Worm (Caenorhabditis elegans) whole organism, L4 larva: ENCODE measurements around the gene spdl-1.
A peak's percentile ranks its signal among the peaks of the same experiment; 100 is the strongest.

Experiments
- D1046.2 ChIP-seq: fragments of 200-800 bp; sonication (Bioruptor generic); IDR thresholded peaks from 2 replicates; pipeline ENCODE4 v1.3.6; 2022; ENCODE audit warnings: missing genetic modification characterization, missing compliant biosample characterization
- F26F4.8 ChIP-seq: fragments of 200-800 bp; sonication (Bioruptor generic); conservative IDR thresholded peaks from 2 replicates; pipeline ENCODE4 v1.3.6; 2022; ENCODE audit warnings: missing genetic modification characterization, missing compliant biosample characterization
- F37D6.2 ChIP-seq: sonication (generic microtip); optimal IDR thresholded peaks from 2 replicates; lab custom pipeline; 2016; ENCODE audit warnings: mild to moderate bottlenecking, missing genetic modification characterization, missing compliant biosample characterization
- F44E2.7 ChIP-seq: fragments of 200-800 bp; sonication (Bioruptor generic); IDR thresholded peaks from 2 replicates; pipeline ENCODE4 v2.1.2; 2022; ENCODE audit warnings: missing genetic modification characterization, missing compliant biosample characterization
- Y105C5A.15 ChIP-seq: fragments of 200-800 bp; sonication (Bioruptor generic); IDR thresholded peaks from 2 replicates; pipeline ENCODE4 v1.3.6; 2022; ENCODE audit warnings: missing genetic modification characterization, missing compliant biosample characterization
- Y48G9A.11 ChIP-seq: fragments of 200-800 bp; sonication (Bioruptor generic); IDR thresholded peaks from 2 replicates; pipeline ENCODE4 v1.3.6; 2022; ENCODE audit warnings: missing genetic modification reagents, missing genetic modification characterization, missing compliant biosample characterization
- Y75B8A.6 ChIP-seq: fragments of 200-800 bp; sonication (Bioruptor generic); IDR thresholded peaks from 2 replicates; pipeline ENCODE4 v1.3.6; 2022; ENCODE audit warnings: missing genetic modification reagents, missing genetic modification characterization, missing compliant biosample characterization
- aha-1 ChIP-seq: fragments of 150-350 bp; peaks from one replicate; lab custom pipeline; 2014; ENCODE audit warnings: missing biosample characterization, missing genetic modification characterization
- ama-1 ChIP-seq: fragments of 150-350 bp; optimal IDR thresholded peaks from 2 replicates; lab custom pipeline; 2014; ENCODE audit warnings: inconsistent platforms, mixed read lengths
- arid-1 ChIP-seq: fragments of 200-800 bp; sonication (Bioruptor generic); conservative IDR thresholded peaks from 2 replicates; pipeline ENCODE4 v1.3.6; 2022; ENCODE audit warnings: missing genetic modification reagents, missing genetic modification characterization, missing compliant biosample characterization
- ceh-20 ChIP-seq: fragments of 200-800 bp; sonication (Bioruptor generic); IDR thresholded peaks from 2 replicates; pipeline ENCODE4 v1.3.6; 2022; ENCODE audit warnings: missing genetic modification reagents, missing genetic modification characterization, missing compliant biosample characterization
- ceh-44 ChIP-seq: fragments of 200-800 bp; sonication (Bioruptor generic); IDR thresholded peaks from 2 replicates; pipeline ENCODE4 v1.3.6; 2022; ENCODE audit warnings: missing genetic modification reagents, missing genetic modification characterization, missing compliant biosample characterization
- ceh-62 ChIP-seq: sonication (generic microtip); optimal IDR thresholded peaks from 2 replicates; lab custom pipeline; 2017; ENCODE audit warnings: missing biosample characterization, missing genetic modification characterization
- cey-2 ChIP-seq: sonication (generic microtip); optimal IDR thresholded peaks from 3 replicates; lab custom pipeline; 2017; ENCODE audit warnings: missing genetic modification characterization, mild to moderate bottlenecking, missing compliant biosample characterization, antibody characterized with exemption, borderline replicate concordance; ENCODE audit not compliant: insufficient read depth
- daf-12 ChIP-seq: fragments of 150-350 bp; optimal IDR thresholded peaks from 2 replicates; lab custom pipeline; 2014; ENCODE audit warnings: missing biosample characterization, missing genetic modification reagents, missing genetic modification characterization
- daf-19 ChIP-seq: fragments of 200-800 bp; sonication (Bioruptor generic); conservative IDR thresholded peaks from 2 replicates; pipeline ENCODE4 v1.3.6; 2022; ENCODE audit warnings: missing genetic modification characterization, missing compliant biosample characterization
- dmd-6 ChIP-seq: fragments of 200-800 bp; sonication (Bioruptor generic); IDR thresholded peaks from 2 replicates; pipeline ENCODE4 v1.3.6; 2022; ENCODE audit warnings: missing genetic modification reagents, missing genetic modification characterization, missing compliant biosample characterization
- dmd-9 ChIP-seq: fragments of 200-800 bp; sonication (Bioruptor generic); IDR thresholded peaks from 2 replicates; pipeline ENCODE4 v1.3.6; 2022; ENCODE audit warnings: missing genetic modification reagents, missing genetic modification characterization, missing compliant biosample characterization
- dpl-1 ChIP-seq: fragments of 150-350 bp; optimal IDR thresholded peaks from 2 replicates; lab custom pipeline; 2014; ENCODE audit warnings: missing biosample characterization, missing genetic modification reagents, missing genetic modification characterization
- duxl-1 ChIP-seq: sonication (generic microtip); optimal IDR thresholded peaks from 2 replicates; lab custom pipeline; 2016; ENCODE audit warnings: mild to moderate bottlenecking, missing genetic modification characterization, moderate library complexity, missing compliant biosample characterization; ENCODE audit not compliant: poor library complexity
- dve-1 ChIP-seq: sonication (generic microtip); optimal IDR thresholded peaks from 2 replicates; lab custom pipeline; 2017; ENCODE audit warnings: antibody characterized with exemption, mild to moderate bottlenecking, missing genetic modification characterization, missing compliant biosample characterization; ENCODE audit not compliant: insufficient read depth
- egl-43 ChIP-seq: fragments of 200-800 bp; sonication (Bioruptor generic); IDR thresholded peaks from 2 replicates; pipeline ENCODE4 v1.3.6; 2022; ENCODE audit warnings: missing genetic modification reagents, missing genetic modification characterization, missing compliant biosample characterization
- hif-1 ChIP-seq, 2 experiments: sonication (generic microtip); optimal IDR thresholded peaks; 2 replicates each; lab custom pipeline; 2016 to 2017; ENCODE audit warnings: missing compliant biosample characterization in 2 of 2, missing genetic modification characterization in 2 of 2, missing genetic modification reagents in 2 of 2, missing genotype in 2 of 2, mild to moderate bottlenecking in 1 of 2
- hlh-11 ChIP-seq: fragments of 200-800 bp; sonication (Bioruptor generic); optimal IDR thresholded peaks from 2 replicates; lab custom pipeline; 2018; ENCODE audit warnings: mild to moderate bottlenecking, missing genetic modification characterization, missing compliant biosample characterization
- hlh-30 ChIP-seq: sonication (generic microtip); optimal IDR thresholded peaks from 2 replicates; lab custom pipeline; 2017; ENCODE audit warnings: antibody characterized with exemption, mild to moderate bottlenecking, missing genetic modification characterization, missing compliant biosample characterization; ENCODE audit not compliant: insufficient read depth
- lin-1 ChIP-seq: fragments of 200-800 bp; sonication (Bioruptor generic); IDR thresholded peaks from 2 replicates; pipeline ENCODE4 v1.3.6; 2022; ENCODE audit warnings: missing genetic modification reagents, missing genetic modification characterization, missing compliant biosample characterization
- lir-3 ChIP-seq: sonication (generic microtip); optimal IDR thresholded peaks from 2 replicates; lab custom pipeline; 2016; ENCODE audit warnings: mild to moderate bottlenecking, missing genetic modification characterization, missing compliant biosample characterization
- madf-5 ChIP-seq, 2 experiments: fragments of 200-800 bp; sonication (Bioruptor generic); IDR thresholded peaks; 2 replicates each; pipeline ENCODE4 v1.3.6; 2022; ENCODE audit warnings: missing compliant biosample characterization in 2 of 2, missing genetic modification characterization in 2 of 2
- madf-9 ChIP-seq: fragments of 200-800 bp; sonication (Bioruptor generic); conservative IDR thresholded peaks from 2 replicates; pipeline ENCODE4 v1.3.6; 2022; ENCODE audit warnings: missing genetic modification reagents, missing genetic modification characterization, missing compliant biosample characterization
- mxl-2 ChIP-seq: fragments of 200-800 bp; sonication (Bioruptor generic); conservative IDR thresholded peaks from 2 replicates; pipeline ENCODE4 v1.3.6; 2022; ENCODE audit warnings: missing genetic modification reagents, missing genetic modification characterization, missing compliant biosample characterization
- mxl-3 ChIP-seq: fragments of 200-800 bp; sonication (Bioruptor generic); optimal IDR thresholded peaks from 2 replicates; lab custom pipeline; 2018; ENCODE audit warnings: mild to moderate bottlenecking, missing genetic modification characterization, missing compliant biosample characterization
- nhr-111 ChIP-seq: fragments of 200-800 bp; sonication (Bioruptor generic); optimal IDR thresholded peaks from 2 replicates; lab custom pipeline; 2018; ENCODE audit warnings: mild to moderate bottlenecking, missing genetic modification characterization, missing compliant biosample characterization
- nhr-28 ChIP-seq: fragments of 150-350 bp; optimal IDR thresholded peaks from 2 replicates; lab custom pipeline; 2014; ENCODE audit warnings: missing biosample characterization, missing genetic modification characterization
- nhr-41 ChIP-seq: fragments of 200-800 bp; sonication (Bioruptor generic); IDR thresholded peaks from 2 replicates; pipeline ENCODE4 v1.3.6; 2022; ENCODE audit warnings: missing genetic modification reagents, missing genetic modification characterization, missing compliant biosample characterization
- nhr-48 ChIP-seq: sonication (generic microtip); optimal IDR thresholded peaks from 2 replicates; lab custom pipeline; 2016; ENCODE audit warnings: mild to moderate bottlenecking, missing genetic modification characterization, missing compliant biosample characterization
- nhr-77 ChIP-seq: fragments of 150-350 bp; optimal IDR thresholded peaks from 2 replicates; lab custom pipeline; 2014; ENCODE audit warnings: missing biosample characterization, missing genetic modification characterization
- pqm-1 ChIP-seq: sonication (generic microtip); optimal IDR thresholded peaks from 2 replicates; lab custom pipeline; 2017; ENCODE audit warnings: missing biosample characterization, missing genetic modification characterization
- rbr-2 ChIP-seq: sonication (generic microtip); optimal IDR thresholded peaks from 2 replicates; lab custom pipeline; 2016; ENCODE audit warnings: missing genotype, missing genetic modification characterization, missing compliant biosample characterization
- saeg-2 ChIP-seq: fragments of 200-800 bp; sonication (Bioruptor generic); IDR thresholded peaks from 2 replicates; pipeline ENCODE4 v1.3.6; 2022; ENCODE audit warnings: missing genetic modification reagents, missing genetic modification characterization, missing compliant biosample characterization
- set-16 ChIP-seq: fragments of 200-800 bp; sonication (Bioruptor generic); IDR thresholded peaks from 2 replicates; pipeline ENCODE4 v1.3.6; 2022; ENCODE audit warnings: missing genetic modification reagents, missing genetic modification characterization, missing compliant biosample characterization
- tag-97 ChIP-seq: fragments of 200-800 bp; sonication (Bioruptor generic); IDR thresholded peaks from 2 replicates; pipeline ENCODE4 v1.3.6; 2022; ENCODE audit warnings: missing genetic modification characterization, missing compliant biosample characterization
- unc-130 ChIP-seq: sonication (generic microtip); optimal IDR thresholded peaks from 2 replicates; lab custom pipeline; 2016; ENCODE audit warnings: missing genetic modification reagents, missing genetic modification characterization, missing compliant biosample characterization
- unc-62 ChIP-seq, 3 experiments: fragments of 150-350 bp in 1 of 3; sonication (generic microtip); optimal IDR thresholded peaks in 2 of 3; peaks in 1 of 3; 1 replicate in 1 of 3; 2 replicates in 2 of 3; lab custom pipeline; 2014 to 2017; ENCODE audit warnings: missing biosample characterization in 3 of 3, missing genetic modification characterization in 3 of 3, missing genetic modification reagents in 3 of 3, missing genotype in 1 of 3
- zfp-2 ChIP-seq: sonication (generic microtip); optimal IDR thresholded peaks from 2 replicates; lab custom pipeline; 2016; ENCODE audit warnings: mild to moderate bottlenecking, missing genetic modification characterization, missing compliant biosample characterization
- zip-2 ChIP-seq: fragments of 150-350 bp; optimal IDR thresholded peaks from 2 replicates; lab custom pipeline; 2014; ENCODE audit warnings: missing biosample characterization, missing genetic modification characterization
- ztf-11 ChIP-seq: fragments of 150-350 bp; optimal IDR thresholded peaks from 2 replicates; lab custom pipeline; 2014; ENCODE audit warnings: missing biosample characterization, missing genetic modification characterization
- ztf-7 ChIP-seq: fragments of 150-350 bp; optimal IDR thresholded peaks from 2 replicates; lab custom pipeline; 2014; ENCODE audit warnings: missing biosample characterization, missing genetic modification characterization

spdl-1 gene

DNA sequence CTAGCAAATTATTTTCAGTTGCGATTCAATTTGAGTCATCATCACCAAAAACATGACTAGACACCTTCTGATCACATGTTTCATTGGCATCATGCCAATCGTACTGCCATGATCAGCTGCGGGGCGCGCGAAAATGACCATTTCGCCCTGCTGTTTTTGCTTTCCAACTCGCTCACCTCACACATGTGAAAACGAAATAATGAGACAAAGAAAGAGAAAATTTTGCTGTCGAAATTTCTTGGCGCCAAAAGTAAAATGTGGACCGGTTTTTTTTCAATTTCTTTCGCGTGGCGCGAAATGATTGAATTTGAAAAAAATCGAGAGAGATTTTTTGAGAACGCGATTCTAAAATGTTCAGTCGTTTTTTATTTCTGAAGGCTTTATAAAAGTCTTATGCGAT is 25.5 kb downstream of the spdl-1 start:
- no peak for TF ChIP-seq duxl-1 (tag; lab: Kevin White, UChicago)
- no peak for TF ChIP-seq pqm-1 (tag; lab: Kevin White, UChicago)
- TF ChIP-seq dmd-6 (GFP tag; lab: Robert Waterston, UW), result peak; percentile 45; the same call in 1 of the 2 replicates
- peak; percentile 70 for TF ChIP-seq hlh-30
- TF ChIP-seq F44E2.7 (GFP tag; lab: Robert Waterston, UW), result no peak
- TF ChIP-seq ceh-44 (GFP tag; lab: Robert Waterston, UW), result no peak
- TF ChIP-seq hlh-11 (tag; lab: Kevin White, UChicago), result peak; percentile 9
- TF ChIP-seq saeg-2 (GFP tag; lab: Robert Waterston, UW), result no peak
- no peak for TF ChIP-seq madf-5 (GFP tag; IDR thresholded peaks at IDR 0.05; lab: Robert Waterston, UW)
- TF ChIP-seq nhr-77, result no peak
- no peak for TF ChIP-seq ama-1 (lab: Kevin White, UChicago)
- TF ChIP-seq mxl-3 (GFP tag; lab: Kevin White, UChicago), result peak; percentile 11
- TF ChIP-seq daf-19, result no peak
- TF ChIP-seq dpl-1 (GFP tag; lab: Kevin White, UChicago), result peak; percentile 67
- no peak for TF ChIP-seq lin-1 (GFP tag; lab: Robert Waterston, UW)
- no peak for TF ChIP-seq ceh-62 (tag; lab: Kevin White, UChicago)
- TF ChIP-seq F37D6.2 (tag; lab: Kevin White, UChicago), result no peak
- TF ChIP-seq unc-130 (GFP tag; lab: Kevin White, UChicago), result no peak
- TF ChIP-seq zip-2 (tag; lab: Kevin White, UChicago), result no peak
- TF ChIP-seq Y105C5A.15 (GFP tag; lab: Robert Waterston, UW), result no peak
- no peak for TF ChIP-seq daf-12 (tag; lab: Kevin White, UChicago)
- no peak for TF ChIP-seq madf-9 (GFP tag; lab: Robert Waterston, UW)
- no peak for TF ChIP-seq Y48G9A.11 (GFP tag; lab: Robert Waterston, UW)
- TF ChIP-seq tag-97 (GFP tag; lab: Robert Waterston, UW), result no peak

- peak in 1 of 2 experiments; percentile 98 for TF ChIP-seq unc-62 (GFP tag; optimal IDR thresholded peaks at IDR 0.05 in 1 of 2; lab: Kevin White, UChicago)
- no peak for TF ChIP-seq unc-62 (tag; optimal IDR thresholded peaks at IDR 0.05; lab: Kevin White, UChicago)
- no peak for TF ChIP-seq dpl-1 (GFP tag; lab: Kevin White, UChicago)
Observed at ce11 chrII:7808153-7808552, 26.8 kb downstream of the spdl-1 start.

ce11 chrII:7808950-7809349 is 27.6 kb downstream of the spdl-1 start:
- peak; percentile 10 for TF ChIP-seq cey-2 (tag; lab: Kevin White, UChicago)
- no peak for TF ChIP-seq saeg-2 (GFP tag; lab: Robert Waterston, UW)
- TF ChIP-seq mxl-2 (GFP tag; lab: Robert Waterston, UW), result no peak
- no peak for TF ChIP-seq lir-3 (tag; lab: Kevin White, UChicago)
- TF ChIP-seq set-16 (GFP tag; lab: Robert Waterston, UW), result no peak; the same call in 1 of the 2 replicates
- peak; percentile 70 for TF ChIP-seq dve-1 (tag; lab: Kevin White, UChicago)
- TF ChIP-seq ceh-20 (GFP tag; lab: Robert Waterston, UW), result no peak
- TF ChIP-seq lin-1 (GFP tag; lab: Robert Waterston, UW), result peak; percentile 40; the same call in 1 of the 2 replicates
- peak; percentile 68 for TF ChIP-seq nhr-48 (tag; lab: Kevin White, UChicago)
- TF ChIP-seq aha-1 (tag; lab: Kevin White, UChicago), result no peak
- no peak for TF ChIP-seq nhr-111 (GFP tag; lab: Kevin White, UChicago)
- no peak for TF ChIP-seq rbr-2 (tag; lab: Kevin White, UChicago)
- TF ChIP-seq ztf-7 (tag; lab: Kevin White, UChicago), result no peak
- no peak for TF ChIP-seq tag-97 (GFP tag; lab: Robert Waterston, UW)
- TF ChIP-seq duxl-1 (tag; lab: Kevin White, UChicago), result no peak
- TF ChIP-seq hif-1 (tag; optimal IDR thresholded peaks at IDR 0.05; lab: Kevin White, UChicago), result no peak
- TF ChIP-seq F26F4.8, result no peak
- no peak for TF ChIP-seq egl-43
- TF ChIP-seq nhr-28 (tag; lab: Kevin White, UChicago), result peak; percentile 78
- no peak for TF ChIP-seq dmd-9
- no peak for TF ChIP-seq nhr-41 (GFP tag; lab: Robert Waterston, UW)
- TF ChIP-seq hlh-11 (tag; lab: Kevin White, UChicago), result peak; percentile 87
- no peak for TF ChIP-seq ztf-11 (tag; lab: Kevin White, UChicago)
- TF ChIP-seq mxl-3 (GFP tag; lab: Kevin White, UChicago), result peak; percentile 56
- no peak for TF ChIP-seq D1046.2 (GFP tag; lab: Robert Waterston, UW)
- no peak for TF ChIP-seq arid-1
- TF ChIP-seq Y75B8A.6 (GFP tag; lab: Robert Waterston, UW), result no peak
- TF ChIP-seq zfp-2 (tag; lab: Kevin White, UChicago), result no peak
